Fruit fly (Drosophila melanogaster): ENCODE results near the gene vari.

The vari gene

DNA sequence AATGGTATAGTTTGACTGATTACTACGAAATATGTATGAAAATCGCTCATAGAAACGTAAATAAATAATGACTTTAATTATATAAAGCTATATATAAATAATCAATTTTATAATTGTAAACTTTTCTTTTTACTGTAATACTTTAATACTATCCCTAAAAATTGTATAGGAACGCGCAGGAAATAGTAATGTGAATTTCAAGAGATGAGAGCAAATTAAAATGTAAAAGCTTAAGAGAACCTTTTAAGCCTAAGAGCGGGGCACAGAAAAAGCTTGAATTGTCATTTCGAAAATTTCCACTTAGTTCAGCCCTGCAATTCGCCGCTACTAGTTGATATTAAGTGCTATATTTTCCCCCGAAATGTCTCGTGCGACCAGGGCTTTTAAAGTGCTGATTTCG, 32.5 kb upstream of the vari start, which contains the start of gene CG31673:
Gene CG31673 (plus strand): TSS at position 301 of the 400 bp plus-strand sequence.
- TF ChIP-seq eg (GFP tag; IDR thresholded peaks at IDR 0.05) (no peak), Sox15 (GFP tag; optimal IDR thresholded peaks at IDR 0.05) (no peak), CG11902 (GFP tag; optimal IDR thresholded peaks at IDR 0.05) (no peak), CG11294 (GFP tag; IDR thresholded peaks at IDR 0.05) (no peak), Ets96B (tag; optimal IDR thresholded peaks at IDR 0.05) (no peak), CG8119 (GFP tag; IDR thresholded peaks at IDR 0.05) (no peak), CG10631 (GFP tag; optimal IDR thresholded peaks at IDR 0.05) (no peak), CG16779 (tag; optimal IDR thresholded peaks at IDR 0.05) (no peak), CG6792 (GFP tag; optimal IDR thresholded peaks at IDR 0.05) (no peak), CG8632 (GFP tag; optimal IDR thresholded peaks at IDR 0.05) (no peak), CG3919 (GFP tag; optimal IDR thresholded peaks at IDR 0.05) (no peak), Ets21C (GFP tag; optimal IDR thresholded peaks at IDR 0.05) (no peak), fkh (GFP tag; optimal IDR thresholded peaks at IDR 0.05) (no peak)

DNA sequence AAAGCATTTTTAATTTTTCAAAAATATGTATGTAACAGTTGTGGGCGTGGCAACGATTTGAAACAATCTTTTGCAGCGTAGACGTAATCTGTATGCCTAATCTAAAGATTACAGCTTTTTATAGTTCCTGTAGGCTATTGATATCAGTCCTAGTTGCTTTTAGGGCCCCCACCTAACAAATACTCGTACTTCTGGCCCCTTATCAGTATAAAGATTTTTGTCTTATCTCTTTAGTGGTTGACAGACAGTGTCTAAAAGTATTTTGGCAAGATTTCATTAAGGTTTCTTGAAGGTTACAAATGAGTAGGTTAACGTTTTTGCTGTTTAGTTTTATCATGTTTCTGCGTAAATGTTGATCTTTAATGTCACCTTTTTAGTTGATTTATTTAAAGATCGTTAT, 31.9 kb upstream of the vari start:
- TF ChIP-seq Sox15 (GFP tag; optimal IDR thresholded peaks at IDR 0.05), result no peak
- TF ChIP-seq Hr4 (GFP tag; optimal IDR thresholded peaks at IDR 0.05), result no peak
- TF ChIP-seq CG11762 (GFP tag; optimal IDR thresholded peaks at IDR 0.05; ENCODE audit: insufficient read depth), result no peak
- TF ChIP-seq CG32006 (GFP tag; optimal IDR thresholded peaks at IDR 0.05), result no peak
- TF ChIP-seq Eip93F (GFP tag; optimal IDR thresholded peaks at IDR 0.05), result no peak
- no peak for TF ChIP-seq CG10669 (GFP tag; optimal IDR thresholded peaks at IDR 0.05)
- TF ChIP-seq achi (GFP tag; optimal IDR thresholded peaks at IDR 0.05), result no peak
- no peak for TF ChIP-seq CG3032 (tag; optimal IDR thresholded peaks at IDR 0.05)
- no peak for TF ChIP-seq lz (GFP tag; optimal IDR thresholded peaks at IDR 0.05)

DNA sequence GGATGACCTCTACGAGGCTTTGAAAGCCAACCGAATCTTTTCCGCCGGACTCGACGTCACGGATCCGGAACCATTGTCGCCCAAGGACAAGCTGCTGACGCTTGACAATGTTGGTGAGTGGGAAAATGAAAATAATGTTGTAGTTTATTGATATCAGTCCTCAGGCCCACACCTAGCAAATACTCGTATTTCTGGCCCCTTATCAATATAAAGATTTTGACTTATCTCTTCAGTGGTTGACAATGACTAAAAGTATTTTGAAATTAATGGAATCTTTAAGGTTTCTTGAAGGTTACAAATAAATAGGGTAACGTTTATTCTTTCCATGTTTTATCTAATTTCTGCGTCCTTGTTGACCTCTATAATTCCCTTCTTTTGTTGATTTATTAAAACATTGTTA, 30.2 kb upstream of the vari start:
- TF ChIP-seq net (GFP tag; optimal IDR thresholded peaks at IDR 0.05) (no peak), CG31627 (GFP tag; optimal IDR thresholded peaks at IDR 0.05) (no peak), Hr38 (GFP tag; optimal IDR thresholded peaks at IDR 0.05) (no peak), vri (GFP tag; optimal IDR thresholded peaks at IDR 0.05) (no peak)

DNA sequence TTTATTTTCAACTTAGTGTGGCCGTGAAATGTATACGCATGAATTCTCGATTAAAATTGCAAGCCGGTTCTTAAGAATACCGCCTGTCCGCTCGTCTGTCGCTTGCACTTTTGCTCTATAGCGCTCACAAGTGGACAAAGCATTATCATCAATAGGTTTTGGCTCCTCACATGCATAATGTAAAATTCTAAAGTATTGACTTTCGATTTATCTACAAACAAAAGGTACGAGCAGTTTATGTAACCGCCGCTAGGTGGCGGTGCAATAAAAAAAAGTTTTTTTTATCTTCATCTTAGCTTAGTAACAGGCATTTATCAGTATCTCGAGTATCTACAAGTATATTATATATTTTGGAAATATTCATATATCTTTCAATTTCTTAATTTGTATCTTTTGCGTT, 29.4 kb upstream of the vari start:
- TF ChIP-seq cyc (GFP tag; optimal IDR thresholded peaks at IDR 0.05) (no peak), CG32006 (GFP tag; optimal IDR thresholded peaks at IDR 0.05) (no peak), CG8632 (GFP tag; optimal IDR thresholded peaks at IDR 0.05) (no peak), CG6808 (GFP tag; optimal IDR thresholded peaks at IDR 0.05) (no peak), CG11902 (GFP tag; optimal IDR thresholded peaks at IDR 0.05) (no peak), acj6 (GFP tag; optimal IDR thresholded peaks at IDR 0.05) (no peak), lz (GFP tag; optimal IDR thresholded peaks at IDR 0.05) (no peak), Hr4 (GFP tag; optimal IDR thresholded peaks at IDR 0.05) (no peak), Eip93F (GFP tag; optimal IDR thresholded peaks at IDR 0.05) (no peak)

dm6 chr2L:20825265-20825664, 28.4 kb upstream of the vari start:
- TF ChIP-seq Hr38 (GFP tag; optimal IDR thresholded peaks at IDR 0.05) (no peak), eg (GFP tag; IDR thresholded peaks at IDR 0.05) (peak; percentile 38; the same call in 2 of the 3 replicates), CG6808 (GFP tag; optimal IDR thresholded peaks at IDR 0.05) (peak; percentile 32), pdm3 (GFP tag; optimal IDR thresholded peaks at IDR 0.05) (no peak), Gug (GFP tag; IDR thresholded peaks at IDR 0.05) (no peak), Hr39 (GFP tag; optimal IDR thresholded peaks at IDR 0.05) (no peak), dsx (GFP tag; optimal IDR thresholded peaks at IDR 0.05; ENCODE audit: poor library complexity, severe bottlenecking) (peak; percentile 4), CG10631 (GFP tag; optimal IDR thresholded peaks at IDR 0.05) (peak; percentile 3), CG15336 (GFP tag; IDR thresholded peaks at IDR 0.05) (0 out of 2 replicates have a peak, but pooled peaks have one; percentile 12), CG6854 (GFP tag; optimal IDR thresholded peaks at IDR 0.05) (peak; percentile 20), Eip93F (GFP tag; optimal IDR thresholded peaks at IDR 0.05) (no peak), CG9139 (GFP tag; optimal IDR thresholded peaks at IDR 0.05) (peak; percentile 21), CG6163 (GFP tag; IDR thresholded peaks at IDR 0.05) (no peak), svp (GFP tag) (peak; percentile 83), Eip78C (GFP tag) (no peak), CG1621 (tag; optimal IDR thresholded peaks at IDR 0.05) (peak; percentile 41), CG7368 (GFP tag; optimal IDR thresholded peaks at IDR 0.05) (no peak), ss (GFP tag; optimal IDR thresholded peaks at IDR 0.05) (peak; percentile 38 to 53)
